Worm (Caenorhabditis elegans) whole organism, early embryonic: ENCODE results near the gene M176.5.

Experiments used
- B0310.2 ChIP-seq: sonication (generic microtip); optimal IDR thresholded peaks from 2 replicates; lab custom pipeline; 2016; ENCODE audit warnings: mild to moderate bottlenecking, missing genetic modification characterization, missing compliant biosample characterization
- aly-1 ChIP-seq: sonication (generic microtip); optimal IDR thresholded peaks from 2 replicates; lab custom pipeline; 2016; ENCODE audit warnings: missing genetic modification characterization, missing compliant biosample characterization
- ama-1 ChIP-seq: fragments of 150-350 bp; optimal IDR thresholded peaks from 2 replicates; lab custom pipeline; 2014
- ceh-13 ChIP-seq: fragments of 200-800 bp; sonication (Bioruptor generic); optimal IDR thresholded peaks from 2 replicates; lab custom pipeline; 2018; ENCODE audit warnings: mild to moderate bottlenecking, missing genetic modification characterization, missing compliant biosample characterization
- ets-7 ChIP-seq: sonication (generic microtip); optimal IDR thresholded peaks from 2 replicates; lab custom pipeline; 2016; ENCODE audit warnings: missing genotype, missing genetic modification characterization, missing compliant biosample characterization
- flt-1 ChIP-seq: fragments of 200-800 bp; sonication (Bioruptor generic); IDR thresholded peaks from 2 replicates; pipeline ENCODE4 v1.3.6; 2022; ENCODE audit warnings: missing genetic modification characterization, missing compliant biosample characterization
- hmbx-1 ChIP-seq: sonication (generic microtip); optimal IDR thresholded peaks from 2 replicates; lab custom pipeline; 2016; ENCODE audit warnings: mild to moderate bottlenecking, missing genetic modification characterization, missing compliant biosample characterization
- hmg-4 ChIP-seq: fragments of 200-800 bp; sonication (Bioruptor generic); optimal IDR thresholded peaks from 2 replicates; lab custom pipeline; 2018; ENCODE audit warnings: mild to moderate bottlenecking, missing genetic modification characterization, missing compliant biosample characterization
- pes-1 ChIP-seq: fragments of 200-800 bp; sonication (Bioruptor generic); IDR thresholded peaks from 2 replicates; pipeline ENCODE4 v1.3.6; 2022; ENCODE audit warnings: missing genetic modification reagents, missing genetic modification characterization, missing compliant biosample characterization
- scrt-1 ChIP-seq: fragments of 200-800 bp; sonication (Bioruptor generic); IDR thresholded peaks from 2 replicates; pipeline ENCODE4 v1.3.6; 2022; ENCODE audit warnings: missing genetic modification characterization, missing compliant biosample characterization
- tbx-37 ChIP-seq: fragments of 200-800 bp; sonication (Bioruptor generic); conservative IDR thresholded peaks from 2 replicates; pipeline ENCODE4 v1.3.6; 2022; ENCODE audit warnings: missing genetic modification reagents, missing genetic modification characterization, missing compliant biosample characterization
- tra-4 ChIP-seq: sonication (generic microtip); optimal IDR thresholded peaks from 2 replicates; lab custom pipeline; 2017; ENCODE audit warnings: missing genetic modification characterization, missing compliant biosample characterization

DNA sequence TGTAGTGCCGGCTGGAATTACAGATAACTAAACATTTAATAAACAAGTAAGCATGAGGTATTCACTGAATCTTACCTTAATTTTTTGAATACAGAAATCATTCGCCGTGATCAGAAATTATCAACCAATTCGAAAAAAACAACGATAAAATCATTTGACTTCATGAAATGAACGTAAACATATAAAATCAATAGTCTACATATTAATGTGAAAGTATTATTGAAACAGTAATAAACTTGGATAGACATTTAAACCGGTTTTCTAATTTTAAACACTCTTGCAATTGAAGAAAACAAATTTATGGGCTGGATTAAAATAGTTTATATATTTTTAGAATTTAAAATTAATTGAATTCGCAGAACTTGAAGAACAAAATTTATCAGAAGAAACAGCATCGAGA is 14.3 kb upstream of the M176.5 start, which contains the start of gene chil-16:
- TF ChIP-seq aly-1, result no peak
- no peak for TF ChIP-seq hmbx-1 (tag; lab: Kevin White, UChicago)
- TF ChIP-seq ama-1 (lab: Kevin White, UChicago), result no peak
- no peak for TF ChIP-seq hmg-4 (GFP tag; lab: Kevin White, UChicago)
- TF ChIP-seq ceh-13 (GFP tag; lab: Kevin White, UChicago), result no peak
- TF ChIP-seq ets-7 (tag; lab: Kevin White, UChicago), result no peak
- no peak for TF ChIP-seq pes-1 (GFP tag; lab: Robert Waterston, UW)
- TF ChIP-seq tra-4, result no peak
- no peak for TF ChIP-seq B0310.2
- TF ChIP-seq flt-1 (GFP tag; lab: Robert Waterston, UW), result no peak
- no peak for TF ChIP-seq tbx-37
- no peak for TF ChIP-seq scrt-1 (GFP tag; lab: Robert Waterston, UW)
